Worm (Caenorhabditis elegans) whole organism, L2 larva: ENCODE results near the gene Y55F3AM.21.

Experiments
- Y55F3AM.14 ChIP-seq: fragments of 200-800 bp; sonication (Bioruptor generic); optimal IDR thresholded peaks from 2 replicates; lab custom pipeline; 2018; ENCODE audit warnings: mild to moderate bottlenecking, missing genetic modification characterization, missing compliant biosample characterization
- ama-1 ChIP-seq: fragments of 150-350 bp; optimal IDR thresholded peaks from 2 replicates; lab custom pipeline; 2018; ENCODE audit warnings: inconsistent platforms
- gmeb-1 ChIP-seq: fragments of 150-350 bp; optimal IDR thresholded peaks from 2 replicates; lab custom pipeline; 2014; ENCODE audit warnings: missing biosample characterization, missing genetic modification characterization
- mdl-1 ChIP-seq, 2 experiments: fragments of 150-350 bp in 1 of 2; sonication (generic microtip) in 1 of 2; optimal IDR thresholded peaks; 2 replicates each; lab custom pipeline; 2017; ENCODE audit warnings: missing biosample characterization in 2 of 2, missing genetic modification characterization in 2 of 2
- nhr-11 ChIP-seq: fragments of 150-350 bp; optimal IDR thresholded peaks from 2 replicates; lab custom pipeline; 2014; ENCODE audit warnings: missing biosample characterization, missing genetic modification characterization
- snpc-4 ChIP-seq: fragments of 150-350 bp; optimal IDR thresholded peaks from 2 replicates; lab custom pipeline; 2014; ENCODE audit warnings: missing biosample characterization, missing genetic modification characterization

- no peak for TF ChIP-seq snpc-4 (tag; lab: Kevin White, UChicago)
- no peak for TF ChIP-seq gmeb-1 (tag; lab: Kevin White, UChicago)
- TF ChIP-seq nhr-11 = no peak
- TF ChIP-seq mdl-1 (tag; optimal IDR thresholded peaks at IDR 0.05; lab: Kevin White, UChicago) = no peak
- TF ChIP-seq Y55F3AM.14 (GFP tag; lab: Kevin White, UChicago) = no peak
- TF ChIP-seq ama-1 = no peak
These were observed 45.7 kb downstream of the Y55F3AM.21 start, which contains the start of gene immp-2 for ce11 chrIV:1005761-1006160.
